Fruit fly (Drosophila melanogaster) whole organism, larva: ENCODE measurements around the gene GluProRS.

Source experiments
- noc ChIP-seq: fragments of 200-800 bp; sonication (Bioruptor generic); optimal IDR thresholded peaks from 3 replicates; lab custom pipeline; 2019; ENCODE audit warnings: missing biosample characterization, mild to moderate bottlenecking, missing genetic modification characterization, moderate library complexity

Gene GluProRS

dm6 chr3R:23933684-23934575 is 24.3 kb downstream of the GluProRS start, which contains the start of gene CG5854:
CG5854 (plus strand) TSS chr3R:23933912.
- TF ChIP-seq noc: peak; percentile 47

dm6 chr3R:23933430-23933683 is 24.8 kb downstream of the GluProRS start, which contains the start of gene RpS19b:
RpS19b (minus strand) TSS chr3R:23933530.
- TF ChIP-seq noc: no peak

dm6 chr3R:23931095-23931728 is 27.0 kb downstream of the GluProRS start, which contains the start of the genes Rpt2 and CG13599:
Rpt2 (minus strand) TSS chr3R:23931558.
CG13599 (plus strand) TSS chr3R:23931639.
- TF ChIP-seq noc: no peak

- no peak for TF ChIP-seq noc
These were observed 29.1 kb downstream of the GluProRS start, which contains the start of the genes CG43998, CG43999 and CG31142 for dm6 chr3R:23928950-23929602. CG43998 (minus strand) TSS chr3R:23929000. CG43999 (minus strand) TSS chr3R:23929000. CG31142 (plus strand) TSS chr3R:23929243.

- no peak for TF ChIP-seq noc
These were observed 30.8 kb downstream of the GluProRS start, which contains the start of gene CG13601 for dm6 chr3R:23927429-23927828. CG13601 (minus strand) TSS chr3R:23927634.

dm6 chr3R:23924200-23924599 is 34.0 kb downstream of the GluProRS start, which contains the start of gene Ndc1:
Ndc1 (plus strand) TSS chr3R:23924399.
- no peak for TF ChIP-seq noc

dm6 chr3R:23922502-23923350 is 35.5 kb downstream of the GluProRS start, which contains the start of the genes sba and CG31141:
sba (minus strand) TSS chr3R:23922973.
CG31141 (plus strand) TSS chr3R:23923300.
- no peak for TF ChIP-seq noc

- TF ChIP-seq noc: peak; percentile 81
These were observed 36.3 kb downstream of the GluProRS start for dm6 chr3R:23921701-23922501.

dm6 chr3R:23920874-23921539 is 37.2 kb downstream of the GluProRS start:
- TF ChIP-seq noc: no peak

dm6 chr3R:23920387-23920786 is 37.8 kb downstream of the GluProRS start:
- TF ChIP-seq noc: no peak

dm6 chr3R:23919366-23919765 is 38.8 kb downstream of the GluProRS start:
- TF ChIP-seq noc: no peak

dm6 chr3R:23915967-23916366 is 42.2 kb downstream of the GluProRS start:
- no peak for TF ChIP-seq noc

- TF ChIP-seq noc: peak; percentile 18
These were observed 43.2 kb downstream of the GluProRS start for dm6 chr3R:23915042-23915428.

dm6 chr3R:23914415-23915041 is 43.7 kb downstream of the GluProRS start:
- no peak for TF ChIP-seq noc
